Fruit fly (Drosophila melanogaster): ENCODE data around the gene Nt5a.
A peak's percentile ranks its signal among the peaks of the same experiment; 100 is the strongest.

The Nt5a gene

DNA sequence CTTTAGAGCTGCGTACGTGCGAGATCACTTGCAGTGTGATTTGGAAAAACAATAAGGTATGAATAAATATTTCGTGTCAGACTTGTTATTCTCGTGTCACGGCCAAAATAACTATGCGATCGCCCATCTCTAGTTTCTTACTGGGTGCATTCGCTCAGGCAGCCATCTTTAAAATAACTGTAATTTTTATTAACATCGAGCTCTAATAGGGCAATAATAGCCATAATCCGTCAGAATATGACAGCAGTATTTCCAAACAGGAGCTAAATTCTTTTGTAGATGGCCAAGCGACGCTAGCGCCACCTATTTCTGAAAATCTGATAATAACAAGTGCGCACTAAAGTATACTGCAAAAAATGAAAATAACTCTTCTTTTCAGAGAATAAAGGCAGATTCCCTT is 44.8 kb upstream of the Nt5a start (continued):
- peak; percentile 79 for TF ChIP-seq stwl (tag; optimal IDR thresholded peaks at IDR 0.05)
- no peak for TF ChIP-seq CG4707 (GFP tag; optimal IDR thresholded peaks at IDR 0.05)
- peak; percentile 89 for TF ChIP-seq Bgb (GFP tag; IDR thresholded peaks at IDR 0.05; ENCODE audit: partially characterized antibody)
- peak; percentile 24 for TF ChIP-seq CG10431 (GFP tag; optimal IDR thresholded peaks at IDR 0.05)
- peak; percentile 20; the same call in 1 of the 2 replicates for TF ChIP-seq CG10366 (GFP tag; IDR thresholded peaks at IDR 0.05)
- TF ChIP-seq CG2116 (GFP tag; optimal IDR thresholded peaks at IDR 0.05) = peak; percentile 54
- TF ChIP-seq tio (GFP tag; optimal IDR thresholded peaks at IDR 0.05) = no peak
- peak; percentile 48 for TF ChIP-seq Vsx1 (GFP tag; optimal IDR thresholded peaks at IDR 0.05)
- TF ChIP-seq CG11398 (GFP tag; optimal IDR thresholded peaks at IDR 0.05) = no peak
- TF ChIP-seq Sry-β (GFP tag; optimal IDR thresholded peaks at IDR 0.05) = peak; percentile 32
- TF ChIP-seq CTCF (GFP tag; optimal IDR thresholded peaks at IDR 0.05) = peak; percentile 98
- peak; percentile 38 for TF ChIP-seq nmo (GFP tag; optimal IDR thresholded peaks at IDR 0.05)
- TF ChIP-seq nerfin-1 (tag; optimal IDR thresholded peaks at IDR 0.05) = peak; percentile 73
- no peak for TF ChIP-seq cwo (GFP tag; optimal IDR thresholded peaks at IDR 0.05)
- TF ChIP-seq salm (tag; optimal IDR thresholded peaks at IDR 0.05) = peak; percentile 66
- TF ChIP-seq Mrtf (GFP tag; IDR thresholded peaks at IDR 0.05) = no peak
- no peak for TF ChIP-seq Trl (optimal IDR thresholded peaks at IDR 0.05)
- peak; percentile 19 for TF ChIP-seq Trl (GFP tag; optimal IDR thresholded peaks at IDR 0.05)
- TF ChIP-seq wek (GFP tag; optimal IDR thresholded peaks at IDR 0.05) = peak; percentile 13
- no peak for TF ChIP-seq Oaz (GFP tag; IDR thresholded peaks at IDR 0.05)
- TF ChIP-seq Elba2 (GFP tag; optimal IDR thresholded peaks at IDR 0.05) = peak; percentile 99
- TF ChIP-seq CG17361 (GFP tag; IDR thresholded peaks at IDR 0.05) = peak; percentile 40; the same call in 2 of the 3 replicates
- TF ChIP-seq Optix (GFP tag; IDR thresholded peaks at IDR 0.05) = no peak
- TF ChIP-seq ci (GFP tag; IDR thresholded peaks at IDR 0.05) = peak; percentile 82
- peak; percentile 44 for TF ChIP-seq CG30403 (GFP tag; optimal IDR thresholded peaks at IDR 0.05)
- peak; percentile 50 for TF ChIP-seq CG1603 (tag; optimal IDR thresholded peaks at IDR 0.05)
- peak; percentile 67 for TF ChIP-seq gro (GFP tag; optimal IDR thresholded peaks at IDR 0.05)
- TF ChIP-seq HLH4C (GFP tag; IDR thresholded peaks at IDR 0.05; ENCODE audit: partially characterized antibody) = peak; percentile 77
- peak; percentile 98 for TF ChIP-seq Dll (GFP tag; IDR thresholded peaks at IDR 0.05; ENCODE audit: partially characterized antibody)
- TF ChIP-seq CG15269 (tag; optimal IDR thresholded peaks at IDR 0.05) = peak; percentile 40
- TF ChIP-seq pnt (GFP tag; optimal IDR thresholded peaks at IDR 0.05) = peak; percentile 3
- no peak for TF ChIP-seq vfl (GFP tag; optimal IDR thresholded peaks at IDR 0.05)
- no peak for TF ChIP-seq trh (GFP tag; optimal IDR thresholded peaks at IDR 0.05)
- TF ChIP-seq Sox102F (GFP tag; optimal IDR thresholded peaks at IDR 0.05) = peak; percentile 32
- TF ChIP-seq CG8281 (tag; optimal IDR thresholded peaks at IDR 0.05) = no peak
- TF ChIP-seq mam (GFP tag; optimal IDR thresholded peaks at IDR 0.05) = peak; percentile 8
- no peak for TF ChIP-seq grn (GFP tag; optimal IDR thresholded peaks at IDR 0.05)
- peak; percentile 5 for TF ChIP-seq CG30020 (tag; optimal IDR thresholded peaks at IDR 0.05)
- TF ChIP-seq gfzf (GFP tag; optimal IDR thresholded peaks at IDR 0.05) = peak; percentile 15
- no peak for TF ChIP-seq CG4282 (GFP tag; optimal IDR thresholded peaks at IDR 0.05)
- no peak for TF ChIP-seq CG43689 (GFP tag; IDR thresholded peaks at IDR 0.05)
- no peak for TF ChIP-seq ind (GFP tag; optimal IDR thresholded peaks at IDR 0.05)
- TF ChIP-seq CG10274 (GFP tag; optimal IDR thresholded peaks at IDR 0.05) = no peak
- TF ChIP-seq jigr1 (GFP tag; IDR thresholded peaks at IDR 0.05) = no peak
- no peak for TF ChIP-seq sr (GFP tag; IDR thresholded peaks at IDR 0.05)
- TF ChIP-seq lov (optimal IDR thresholded peaks at IDR 0.05) = no peak
- TF ChIP-seq lov (GFP tag; IDR thresholded peaks at IDR 0.05) = no peak
- 0 out of 2 replicates have a peak, but pooled peaks have one; percentile 33 for TF ChIP-seq HLH3B (GFP tag; IDR thresholded peaks at IDR 0.05)
- peak; percentile 29; the same call in 1 of the 2 replicates for TF ChIP-seq Xrp1 (GFP tag; IDR thresholded peaks at IDR 0.05)
- peak; percentile 71 for TF ChIP-seq Lhr (GFP tag; optimal IDR thresholded peaks at IDR 0.05)
- peak; percentile 27 for TF ChIP-seq CG17359 (tag; optimal IDR thresholded peaks at IDR 0.05)
- TF ChIP-seq Hr39 (optimal IDR thresholded peaks at IDR 0.05) = no peak
- TF ChIP-seq Dip2 (GFP tag; IDR thresholded peaks at IDR 0.05) = peak; percentile 94
